Fruit fly (Drosophila melanogaster): ENCODE results near the gene CG13856.
A peak's percentile ranks its signal among the peaks of the same experiment; 100 is the strongest.

CG13856 gene

dm6 chr3R:22402355-22402754 is at the start of gene CG13856:
Gene CG13856, plus strand, starts transcription at chr3R:22402655.
- TF ChIP-seq Vsx2 (GFP tag; optimal IDR thresholded peaks at IDR 0.05; ENCODE audit: partially characterized antibody) (no peak), Mio (GFP tag; optimal IDR thresholded peaks at IDR 0.05) (no peak), pan (optimal IDR thresholded peaks at IDR 0.05) (no peak), CrebA (GFP tag; optimal IDR thresholded peaks at IDR 0.05; ENCODE audit: borderline replicate concordance) (no peak), N (GFP tag; optimal IDR thresholded peaks at IDR 0.05) (no peak), CG32264 (GFP tag; optimal IDR thresholded peaks at IDR 0.05) (no peak), woc (GFP tag; optimal IDR thresholded peaks at IDR 0.05) (no peak), sage (GFP tag; optimal IDR thresholded peaks at IDR 0.05) (no peak), Dif (GFP tag; optimal IDR thresholded peaks at IDR 0.05; ENCODE audit: partially characterized antibody) (no peak), dmrt93B (GFP tag; optimal IDR thresholded peaks at IDR 0.05) (no peak), GATAd (GFP tag; optimal IDR thresholded peaks at IDR 0.05) (no peak), usp (GFP tag; optimal IDR thresholded peaks at IDR 0.05) (no peak)

- TF ChIP-seq fru (GFP tag; optimal IDR thresholded peaks at IDR 0.05) (no peak), Myc (optimal IDR thresholded peaks at IDR 0.05) (peak; percentile 10), N (GFP tag; optimal IDR thresholded peaks at IDR 0.05) (peak; percentile 30), Jra (GFP tag; optimal IDR thresholded peaks at IDR 0.05) (no peak), foxo (GFP tag; optimal IDR thresholded peaks at IDR 0.05) (peak in 1 of 2 experiments; percentile 34), Vsx2 (GFP tag; optimal IDR thresholded peaks at IDR 0.05; ENCODE audit: partially characterized antibody) (peak; percentile 82), HLH106 (tag; optimal IDR thresholded peaks at IDR 0.05) (peak; percentile 31), GATAd (GFP tag; optimal IDR thresholded peaks at IDR 0.05) (no peak), CrebA (GFP tag; optimal IDR thresholded peaks at IDR 0.05; ENCODE audit: borderline replicate concordance) (no peak), Hr78 (GFP tag; optimal IDR thresholded peaks at IDR 0.05) (no peak), br (GFP tag; optimal IDR thresholded peaks at IDR 0.05) (peak; percentile 10), h (GFP tag; optimal IDR thresholded peaks at IDR 0.05) (peak; percentile 30)
Measured at dm6 chr3R:22356464-22357410, 45.7 kb upstream of the CG13856 start, which contains the start of gene Sar1. Gene Sar1, plus strand, starts transcription at chr3R:22356685.

- TF ChIP-seq h (GFP tag; optimal IDR thresholded peaks at IDR 0.05) (peak; percentile 18), psq (GFP tag; optimal IDR thresholded peaks at IDR 0.05) (peak; percentile 2), Dfd (GFP tag; optimal IDR thresholded peaks at IDR 0.05) (no peak), pan (optimal IDR thresholded peaks at IDR 0.05) (no peak), Hnf4 (GFP tag; optimal IDR thresholded peaks at IDR 0.05) (peak; percentile 14), dl (GFP tag; optimal IDR thresholded peaks at IDR 0.05; ENCODE audit: insufficient read depth in 1 of 2, partially characterized antibody in 2 of 2) (no peak), Sp1 (GFP tag; optimal IDR thresholded peaks at IDR 0.05) (no peak), brk (GFP tag; optimal IDR thresholded peaks at IDR 0.05) (no peak), usp (GFP tag; optimal IDR thresholded peaks at IDR 0.05) (no peak), foxo (GFP tag; optimal IDR thresholded peaks at IDR 0.05) (peak in 1 of 2 experiments; percentile 14)
Measured at dm6 chr3R:22357942-22358341, 44.5 kb upstream of the CG13856 start.

dm6 chr3R:22358810-22359209 is 43.6 kb upstream of the CG13856 start:
- peak; percentile 63 for TF ChIP-seq Mio (GFP tag; optimal IDR thresholded peaks at IDR 0.05)
- no peak for TF ChIP-seq Myc (optimal IDR thresholded peaks at IDR 0.05)
- TF ChIP-seq br (GFP tag; optimal IDR thresholded peaks at IDR 0.05), result peak; percentile 79
- TF ChIP-seq Rel (GFP tag; optimal IDR thresholded peaks at IDR 0.05), result peak; percentile 46
- TF ChIP-seq Rel (tag; optimal IDR thresholded peaks at IDR 0.05), result peak; percentile 24
- TF ChIP-seq psq (GFP tag; optimal IDR thresholded peaks at IDR 0.05), result peak; percentile 72
- no peak for TF ChIP-seq Dif (GFP tag; optimal IDR thresholded peaks at IDR 0.05; ENCODE audit: partially characterized antibody)
- no peak for TF ChIP-seq CG9705 (GFP tag; optimal IDR thresholded peaks at IDR 0.05)
- TF ChIP-seq foxo (GFP tag; optimal IDR thresholded peaks at IDR 0.05), result peak in 1 of 2 experiments; percentile 85
- TF ChIP-seq dl (GFP tag; optimal IDR thresholded peaks at IDR 0.05; ENCODE audit: insufficient read depth in 1 of 2, partially characterized antibody in 2 of 2), result no peak
- no peak for TF ChIP-seq tai (GFP tag; optimal IDR thresholded peaks at IDR 0.05)
- TF ChIP-seq Jra (GFP tag; optimal IDR thresholded peaks at IDR 0.05), result peak; percentile 68
- TF ChIP-seq Sp1 (GFP tag; optimal IDR thresholded peaks at IDR 0.05), result peak; percentile 50
- peak; percentile 94 for TF ChIP-seq rgr (GFP tag; optimal IDR thresholded peaks at IDR 0.05)
- TF ChIP-seq dsf (GFP tag; optimal IDR thresholded peaks at IDR 0.05; ENCODE audit: borderline replicate concordance), result no peak
- peak; percentile 27 for TF ChIP-seq woc (GFP tag; optimal IDR thresholded peaks at IDR 0.05)
- no peak for TF ChIP-seq GATAd (GFP tag; optimal IDR thresholded peaks at IDR 0.05)
- TF ChIP-seq dmrt93B (GFP tag; optimal IDR thresholded peaks at IDR 0.05), result peak; percentile 15
- TF ChIP-seq N (GFP tag; optimal IDR thresholded peaks at IDR 0.05), result no peak
- peak; percentile 60 for TF ChIP-seq sage (GFP tag; optimal IDR thresholded peaks at IDR 0.05)
- no peak for TF ChIP-seq lola (GFP tag; optimal IDR thresholded peaks at IDR 0.05)
- peak; percentile 77 for TF ChIP-seq Hnf4 (GFP tag; optimal IDR thresholded peaks at IDR 0.05)
- no peak for TF ChIP-seq jim (GFP tag; optimal IDR thresholded peaks at IDR 0.05)
- peak; percentile 85 for TF ChIP-seq brk (GFP tag; optimal IDR thresholded peaks at IDR 0.05)
- TF ChIP-seq Dfd (GFP tag; optimal IDR thresholded peaks at IDR 0.05), result no peak
- TF ChIP-seq pan (optimal IDR thresholded peaks at IDR 0.05), result no peak
- peak; percentile 92 for TF ChIP-seq h (GFP tag; optimal IDR thresholded peaks at IDR 0.05)
- peak; percentile 61 for TF ChIP-seq HLH106 (tag; optimal IDR thresholded peaks at IDR 0.05)
- no peak for TF ChIP-seq CrebA (GFP tag; optimal IDR thresholded peaks at IDR 0.05; ENCODE audit: borderline replicate concordance)
- TF ChIP-seq Hr83 (GFP tag; optimal IDR thresholded peaks at IDR 0.05; ENCODE audit: poor library complexity, severe bottlenecking), result no peak
- TF ChIP-seq sv (GFP tag; optimal IDR thresholded peaks at IDR 0.05), result peak; percentile 47
- TF ChIP-seq usp (GFP tag; optimal IDR thresholded peaks at IDR 0.05), result no peak
- TF ChIP-seq Hr78 (GFP tag; optimal IDR thresholded peaks at IDR 0.05), result no peak
- TF ChIP-seq fru (GFP tag; optimal IDR thresholded peaks at IDR 0.05), result peak; percentile 80
- TF ChIP-seq Abd-B (GFP tag; optimal IDR thresholded peaks at IDR 0.05), result no peak
- TF ChIP-seq Vsx2 (GFP tag; optimal IDR thresholded peaks at IDR 0.05; ENCODE audit: partially characterized antibody), result no peak

Data from whole organism, wandering third instar larva.